Fruit fly (Drosophila melanogaster): Measurements from ENCODE around the gene CG2126.
A peak's percentile ranks its signal among the peaks of the same experiment; 100 is the strongest.

Gene CG2126

DNA sequence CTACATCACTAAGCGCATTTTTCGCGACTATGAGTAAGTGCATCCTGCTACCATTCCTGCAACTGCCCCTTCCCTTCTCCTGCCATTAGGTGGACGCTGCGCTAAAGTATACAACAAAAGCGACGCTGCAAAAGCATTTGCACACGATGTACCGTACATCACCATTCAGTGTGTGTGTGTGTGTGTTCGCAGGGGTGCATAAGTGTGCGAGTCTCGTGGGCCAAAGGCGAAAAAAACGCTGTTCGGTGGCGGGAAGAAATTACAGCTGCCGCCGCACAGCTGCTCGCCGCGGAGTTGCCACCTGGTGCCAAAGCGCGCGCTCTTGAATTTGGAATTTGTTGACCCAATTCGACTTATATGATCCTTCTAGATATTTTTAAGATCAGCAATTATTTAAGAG is 18.0 kb upstream of the CG2126 start (continued):
- TF ChIP-seq Max (GFP tag; optimal IDR thresholded peaks at IDR 0.05) (peak; percentile 23), Ets97D (GFP tag; optimal IDR thresholded peaks at IDR 0.05) (peak; percentile 59), Opbp (GFP tag; IDR thresholded peaks at IDR 0.05; ENCODE audit: partially characterized antibody) (0 out of 3 replicates have a peak, but pooled peaks have one; percentile 13), CG17186 (GFP tag; optimal IDR thresholded peaks at IDR 0.05) (peak; percentile 66), CG7271 (tag; optimal IDR thresholded peaks at IDR 0.05) (no peak), Bgb (GFP tag; IDR thresholded peaks at IDR 0.05; ENCODE audit: partially characterized antibody) (peak; percentile 26; the same call in 1 of the 2 replicates), CG10959 (GFP tag; IDR thresholded peaks at IDR 0.05) (no peak), E2f2 (GFP tag; IDR thresholded peaks at IDR 0.05) (peak; percentile 97), nerfin-1 (tag; optimal IDR thresholded peaks at IDR 0.05) (peak; percentile 82), sug (tag; optimal IDR thresholded peaks at IDR 0.05) (peak; percentile 96), CG18476 (GFP tag; optimal IDR thresholded peaks at IDR 0.05) (no peak), Sry-β (GFP tag; optimal IDR thresholded peaks at IDR 0.05) (peak; percentile 72), ci (GFP tag; IDR thresholded peaks at IDR 0.05) (peak; percentile 56; the same call in 1 of the 3 replicates), CG3995 (GFP tag; optimal IDR thresholded peaks at IDR 0.05) (no peak), CG8478 (optimal IDR thresholded peaks at IDR 0.05) (peak; percentile 76), CG2116 (GFP tag; optimal IDR thresholded peaks at IDR 0.05) (peak; percentile 39), YL-1 (GFP tag; optimal IDR thresholded peaks at IDR 0.05) (peak; percentile 41), tio (GFP tag; optimal IDR thresholded peaks at IDR 0.05) (no peak), MBD-R2 (GFP tag; IDR thresholded peaks at IDR 0.05) (peak; percentile 73), sr (GFP tag; IDR thresholded peaks at IDR 0.05) (no peak), CG6175 (GFP tag; IDR thresholded peaks at IDR 0.05) (peak; percentile 88; the same call in 2 of the 3 replicates), Sin3A (optimal IDR thresholded peaks at IDR 0.05) (no peak), CG8924 (tag; optimal IDR thresholded peaks at IDR 0.05) (peak; percentile 6), ac (GFP tag; optimal IDR thresholded peaks at IDR 0.05) (peak; percentile 81), mld (GFP tag; IDR thresholded peaks at IDR 0.05; ENCODE audit: partially characterized antibody) (peak; percentile 48; the same call in 1 of the 3 replicates), dm (GFP tag; optimal IDR thresholded peaks at IDR 0.05) (peak; percentile 89), CG9437 (GFP tag; optimal IDR thresholded peaks at IDR 0.05) (no peak), CG15269 (tag; optimal IDR thresholded peaks at IDR 0.05) (no peak), CG7928 (GFP tag; optimal IDR thresholded peaks at IDR 0.05) (peak; percentile 81), CTCF (GFP tag; optimal IDR thresholded peaks at IDR 0.05) (peak; percentile 66), ato (GFP tag; IDR thresholded peaks at IDR 0.05; ENCODE audit: partially characterized antibody) (peak; percentile 22; the same call in 1 of the 2 replicates), phol (tag; optimal IDR thresholded peaks at IDR 0.05) (peak; percentile 9), CG10462 (GFP tag; optimal IDR thresholded peaks at IDR 0.05) (no peak), Rfx (GFP tag; IDR thresholded peaks at IDR 0.05) (peak; percentile 40; the same call in 1 of the 2 replicates), stwl (tag; optimal IDR thresholded peaks at IDR 0.05) (peak; percentile 35), Adf1 (GFP tag; IDR thresholded peaks at IDR 0.05) (peak; percentile 45), D19B (GFP tag; optimal IDR thresholded peaks at IDR 0.05) (no peak), CG34224 (GFP tag; IDR thresholded peaks at IDR 0.05; ENCODE audit: partially characterized antibody) (peak; percentile 23; the same call in 1 of the 3 replicates), CG8765 (GFP tag; IDR thresholded peaks at IDR 0.05) (no peak), ara (GFP tag; IDR thresholded peaks at IDR 0.05) (peak; percentile 16; the same call in 1 of the 2 replicates), MESR4 (GFP tag; optimal IDR thresholded peaks at IDR 0.05) (peak; percentile 16), CG6791 (GFP tag; IDR thresholded peaks at IDR 0.05; ENCODE audit: partially characterized antibody) (0 out of 3 replicates have a peak, but pooled peaks have one; percentile 40), Dbx (GFP tag; IDR thresholded peaks at IDR 0.05) (0 out of 3 replicates have a peak, but pooled peaks have one; percentile 17), crc (GFP tag; optimal IDR thresholded peaks at IDR 0.05) (no peak), bbx (GFP tag; IDR thresholded peaks at IDR 0.05; ENCODE audit: partially characterized antibody) (peak; percentile 37), zen2 (GFP tag; IDR thresholded peaks at IDR 0.05; ENCODE audit: partially characterized antibody) (0 out of 3 replicates have a peak, but pooled peaks have one; percentile 62), zfh1 (GFP tag; IDR thresholded peaks at IDR 0.05) (0 out of 3 replicates have a peak, but pooled peaks have one; percentile 10), rib (GFP tag; IDR thresholded peaks at IDR 0.05) (peak; percentile 30; the same call in 1 of the 2 replicates), fd64A (GFP tag; optimal IDR thresholded peaks at IDR 0.05) (no peak), CG1603 (tag; optimal IDR thresholded peaks at IDR 0.05) (peak; percentile 76), Dfd (GFP tag; optimal IDR thresholded peaks at IDR 0.05) (no peak)

Data from whole organism, embryonic.